Worm (Caenorhabditis elegans) whole organism, mixed stage, embryonic: ENCODE measurements around the gene eng-1.

Experiments used
- flh-1 ChIP-seq: fragments of 200-800 bp; sonication (Bioruptor generic); optimal IDR thresholded peaks from 2 replicates; lab custom pipeline; 2018; ENCODE audit warnings: mild to moderate bottlenecking, missing genetic modification characterization, moderate library complexity, missing compliant biosample characterization
- ham-2 ChIP-seq: fragments of 200-800 bp; sonication (Bioruptor generic); optimal IDR thresholded peaks from 2 replicates; lab custom pipeline; 2018; ENCODE audit warnings: mild to moderate bottlenecking, missing genetic modification characterization, missing compliant biosample characterization
- hlh-1 ChIP-seq: fragments of 150-350 bp; optimal IDR thresholded peaks from 2 replicates; lab custom pipeline; 2014; ENCODE audit warnings: missing biosample characterization, missing genetic modification reagents, missing genetic modification characterization
- lsy-2 ChIP-seq: fragments of 150-350 bp; optimal IDR thresholded peaks from 2 replicates; lab custom pipeline; 2014; ENCODE audit warnings: missing biosample characterization, missing genetic modification characterization
- mep-1 ChIP-seq: fragments of 150-350 bp; optimal IDR thresholded peaks from 2 replicates; lab custom pipeline; 2017; ENCODE audit warnings: missing biosample characterization, missing genetic modification reagents, missing genetic modification characterization, inconsistent platforms
- snpc-4 ChIP-seq: fragments of 150-350 bp; optimal IDR thresholded peaks from 2 replicates; lab custom pipeline; 2014; ENCODE audit warnings: missing biosample characterization, missing genetic modification characterization
- sptf-1 ChIP-seq: sonication (generic microtip); optimal IDR thresholded peaks from 2 replicates; lab custom pipeline; 2017; ENCODE audit warnings: mild to moderate bottlenecking, missing genetic modification characterization, moderate library complexity, missing compliant biosample characterization

ce11 chrIII:5900709-5901108 lies 32.4 kb upstream of the eng-1 start:
- no peak for TF ChIP-seq sptf-1
- no peak for TF ChIP-seq flh-1 (GFP tag; lab: Kevin White, UChicago)
- no peak for TF ChIP-seq ham-2 (GFP tag; lab: Kevin White, UChicago)
- no peak for TF ChIP-seq lsy-2
- no peak for TF ChIP-seq mep-1 (tag; lab: Kevin White, UChicago)
- TF ChIP-seq hlh-1 (tag; lab: Kevin White, UChicago): no peak
- no peak for TF ChIP-seq snpc-4 (tag; lab: Kevin White, UChicago)
